Fruit fly (Drosophila melanogaster): Measurements from ENCODE around the gene Megf8.

Gene Megf8

DNA sequence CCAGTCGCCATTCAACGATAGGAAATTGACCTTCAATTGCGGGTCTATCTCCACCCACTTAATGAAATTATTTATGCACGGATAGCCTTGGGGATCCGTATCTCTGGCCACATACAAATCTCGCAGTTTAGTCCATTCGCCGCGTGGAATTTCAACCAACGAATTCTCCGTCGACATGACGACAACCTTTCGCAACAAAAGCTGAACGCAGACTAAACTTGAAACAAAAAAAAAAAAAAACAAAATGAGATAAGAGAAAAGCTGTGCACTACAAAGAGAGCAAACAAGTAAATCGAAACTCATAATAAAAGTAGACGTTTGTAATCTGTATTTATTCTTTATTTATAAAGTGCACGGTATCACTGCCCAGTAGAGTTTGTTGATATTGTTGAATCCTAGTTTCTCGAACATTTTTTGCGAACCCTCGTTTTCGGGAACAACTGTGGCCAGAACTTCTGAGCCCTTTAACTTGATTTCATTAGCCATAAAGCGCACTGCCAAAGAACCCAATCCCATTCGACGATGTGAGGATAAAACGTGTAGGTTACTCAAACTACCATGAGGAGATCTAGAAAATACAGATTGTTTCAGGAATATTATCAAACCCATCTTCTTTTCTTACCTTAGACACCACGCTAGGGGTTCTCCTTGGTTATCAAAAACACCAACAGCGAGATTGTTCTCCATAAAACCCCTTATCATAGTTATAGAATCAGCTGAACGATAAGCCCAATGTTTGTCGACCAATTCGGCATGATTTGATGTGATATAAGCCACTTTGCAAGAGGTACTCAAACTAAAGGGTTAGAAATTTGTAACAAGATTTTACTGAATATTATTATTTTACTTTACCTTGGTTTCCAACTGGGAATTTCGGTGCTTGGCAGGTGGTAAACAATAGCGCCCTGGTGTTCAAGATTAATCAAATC, 33.7 kb upstream of the Megf8 start, which contains the start of gene CG12560:
Gene CG12560, minus strand, starts transcription at position 195 of the 929 bp plus-strand sequence.
- TF ChIP-seq h (optimal IDR thresholded peaks at IDR 0.05) (no peak), insv (optimal IDR thresholded peaks at IDR 0.05) (no peak), psq (optimal IDR thresholded peaks at IDR 0.05) (no peak), Myc (optimal IDR thresholded peaks at IDR 0.05) (no peak), Sin3A (optimal IDR thresholded peaks at IDR 0.05) (no peak), ttk (optimal IDR thresholded peaks at IDR 0.05) (no peak)

dm6 chr2L:8010602-8011455, 32.4 kb upstream of the Megf8 start, which contains the start of the genes Glyat and Tg:
TSS of gene Glyat (minus strand) at chr2L:8010652.
TSS of gene Tg (plus strand) at chr2L:8011405.
- TF ChIP-seq h (optimal IDR thresholded peaks at IDR 0.05) (no peak), insv (optimal IDR thresholded peaks at IDR 0.05) (no peak), psq (optimal IDR thresholded peaks at IDR 0.05) (no peak), Myc (optimal IDR thresholded peaks at IDR 0.05) (no peak), Sin3A (optimal IDR thresholded peaks at IDR 0.05) (no peak), ttk (optimal IDR thresholded peaks at IDR 0.05) (no peak)

DNA sequence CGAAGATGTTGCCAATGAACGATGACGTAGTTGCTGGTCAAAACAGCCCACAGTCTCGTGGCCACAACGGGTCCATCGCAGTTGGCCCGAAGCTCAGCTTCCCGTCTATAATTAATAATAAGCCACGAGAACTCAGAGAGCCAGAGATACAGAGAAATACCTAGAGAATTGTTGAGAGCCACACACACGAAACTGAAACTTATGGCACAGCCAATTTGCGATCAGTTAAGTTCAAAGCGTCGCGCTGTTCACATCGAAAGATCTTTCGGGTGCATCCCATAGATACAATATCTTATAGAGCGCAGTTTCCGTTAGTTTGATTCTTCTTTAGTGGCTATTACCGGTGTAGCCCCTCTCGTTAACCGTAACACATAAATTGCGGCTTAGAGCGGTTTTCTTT, 30.7 kb upstream of the Megf8 start:
- TF ChIP-seq ttk (optimal IDR thresholded peaks at IDR 0.05) (no peak), psq (optimal IDR thresholded peaks at IDR 0.05) (no peak), Sin3A (optimal IDR thresholded peaks at IDR 0.05) (no peak), Myc (optimal IDR thresholded peaks at IDR 0.05) (no peak), insv (optimal IDR thresholded peaks at IDR 0.05) (no peak), h (optimal IDR thresholded peaks at IDR 0.05) (no peak)

DNA sequence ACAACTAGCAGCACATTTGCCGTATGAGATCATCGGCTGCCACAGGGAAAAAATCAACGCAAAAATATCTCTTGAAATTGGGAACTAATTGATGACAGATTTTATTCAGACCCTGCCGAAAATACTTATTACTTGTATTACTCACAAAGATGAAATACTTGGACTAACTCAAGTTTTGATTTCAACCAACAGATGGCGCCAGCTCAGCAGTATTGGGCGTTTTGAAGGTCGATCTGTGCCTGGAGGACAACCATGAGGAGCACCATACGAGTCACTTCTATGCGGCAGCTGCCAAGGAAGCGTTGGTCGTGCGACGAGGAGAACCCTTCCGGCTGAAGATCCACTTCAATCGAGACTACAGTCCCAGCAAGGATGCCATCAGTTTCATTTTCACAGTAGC, 18.9 kb upstream of the Megf8 start:
- TF ChIP-seq insv (optimal IDR thresholded peaks at IDR 0.05) (no peak), ttk (optimal IDR thresholded peaks at IDR 0.05) (no peak), Myc (optimal IDR thresholded peaks at IDR 0.05) (no peak), Sin3A (optimal IDR thresholded peaks at IDR 0.05) (no peak), psq (optimal IDR thresholded peaks at IDR 0.05) (no peak), h (optimal IDR thresholded peaks at IDR 0.05) (no peak)

DNA sequence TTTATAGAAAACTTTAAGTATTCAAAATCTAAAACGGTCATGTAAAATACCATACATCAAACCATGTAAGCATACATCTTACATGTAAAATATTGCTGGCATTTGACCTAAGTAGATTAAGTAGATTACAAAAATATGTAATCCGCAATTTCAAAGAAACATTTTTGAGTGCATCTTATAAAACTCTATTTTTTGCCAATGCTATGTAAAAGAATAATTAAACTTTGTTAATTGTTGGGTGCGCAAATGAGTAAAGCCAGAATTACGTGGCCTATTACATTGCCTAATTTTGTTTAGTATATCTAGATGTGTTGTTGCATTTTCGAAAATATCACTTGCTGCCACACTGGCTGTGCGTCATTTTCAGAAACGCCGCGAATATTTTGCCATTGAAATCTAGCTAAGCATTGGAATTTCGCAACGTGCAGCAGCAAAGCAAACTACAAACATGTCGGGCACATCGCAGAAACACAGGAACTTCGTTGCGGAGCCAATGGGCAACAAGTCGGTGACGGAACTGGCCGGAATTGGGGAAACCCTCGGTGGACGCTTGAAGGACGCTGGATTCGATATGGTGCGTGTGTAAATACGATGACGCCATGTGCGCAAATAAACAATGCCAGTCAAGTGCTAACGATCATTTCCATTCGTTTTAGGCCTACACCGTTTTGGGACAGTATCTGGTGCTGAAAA, 14.0 kb upstream of the Megf8 start, which contains the start of gene baf:
Gene baf, plus strand, starts transcription at position 303 of the 693 bp plus-strand sequence.
- no peak for TF ChIP-seq psq (optimal IDR thresholded peaks at IDR 0.05)
- TF ChIP-seq insv (optimal IDR thresholded peaks at IDR 0.05) = no peak
- TF ChIP-seq Myc (optimal IDR thresholded peaks at IDR 0.05) = no peak
- no peak for TF ChIP-seq Sin3A (optimal IDR thresholded peaks at IDR 0.05)
- no peak for TF ChIP-seq h (optimal IDR thresholded peaks at IDR 0.05)
- no peak for TF ChIP-seq ttk (optimal IDR thresholded peaks at IDR 0.05)

- TF ChIP-seq psq (optimal IDR thresholded peaks at IDR 0.05) (no peak), Sin3A (optimal IDR thresholded peaks at IDR 0.05) (no peak)
Observed at dm6 chr2L:8030102-8030501, 13.2 kb upstream of the Megf8 start.

DNA sequence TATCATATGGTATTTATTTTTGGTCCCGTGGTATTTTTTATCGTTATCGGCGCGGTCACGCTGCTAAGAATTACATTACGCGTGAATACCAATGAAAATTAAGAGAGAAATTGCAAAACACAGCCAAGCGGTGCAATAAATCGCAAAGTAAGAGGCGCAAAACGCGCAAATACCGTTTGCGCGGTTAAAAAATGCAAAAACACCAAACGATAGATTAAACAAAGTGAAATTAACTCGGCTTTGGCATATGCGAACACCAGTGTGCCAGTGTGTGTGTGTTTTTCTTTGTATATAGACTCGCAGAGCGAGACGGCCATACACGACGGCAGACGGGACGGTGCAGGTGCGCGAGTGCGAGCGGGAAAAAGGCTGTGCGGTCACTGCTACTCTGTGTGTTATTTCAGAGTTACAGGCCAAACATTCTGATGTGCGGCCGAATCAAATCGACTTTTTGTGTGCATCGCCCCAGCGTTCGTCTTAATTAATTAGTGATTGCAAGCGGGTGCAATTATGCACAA, 12.5 kb upstream of the Megf8 start, which contains the start of gene Cka:
Gene Cka, plus strand, starts transcription at position 29 of the 518 bp plus-strand sequence.
- no peak for TF ChIP-seq Myc (optimal IDR thresholded peaks at IDR 0.05)
- TF ChIP-seq Sin3A (optimal IDR thresholded peaks at IDR 0.05) = no peak
- TF ChIP-seq insv (optimal IDR thresholded peaks at IDR 0.05) = no peak
- no peak for TF ChIP-seq psq (optimal IDR thresholded peaks at IDR 0.05)
- TF ChIP-seq h (optimal IDR thresholded peaks at IDR 0.05) = no peak
- no peak for TF ChIP-seq ttk (optimal IDR thresholded peaks at IDR 0.05)

dm6 chr2L:8031588-8031987, 11.7 kb upstream of the Megf8 start:
- TF ChIP-seq insv (optimal IDR thresholded peaks at IDR 0.05) = no peak
- no peak for TF ChIP-seq ttk (optimal IDR thresholded peaks at IDR 0.05)
- no peak for TF ChIP-seq Myc (optimal IDR thresholded peaks at IDR 0.05)
- TF ChIP-seq Sin3A (optimal IDR thresholded peaks at IDR 0.05) = no peak
- TF ChIP-seq psq (optimal IDR thresholded peaks at IDR 0.05) = no peak
- no peak for TF ChIP-seq h (optimal IDR thresholded peaks at IDR 0.05)

dm6 chr2L:8033756-8034155, 9.5 kb upstream of the Megf8 start:
- TF ChIP-seq Sin3A (optimal IDR thresholded peaks at IDR 0.05) = no peak
- no peak for TF ChIP-seq ttk (optimal IDR thresholded peaks at IDR 0.05)
- TF ChIP-seq insv (optimal IDR thresholded peaks at IDR 0.05) = no peak
- no peak for TF ChIP-seq Myc (optimal IDR thresholded peaks at IDR 0.05)
- no peak for TF ChIP-seq psq (optimal IDR thresholded peaks at IDR 0.05)
- TF ChIP-seq h (optimal IDR thresholded peaks at IDR 0.05) = no peak

dm6 chr2L:8034734-8035133, 8.5 kb upstream of the Megf8 start:
- TF ChIP-seq Sin3A (optimal IDR thresholded peaks at IDR 0.05) (no peak), psq (optimal IDR thresholded peaks at IDR 0.05) (no peak), insv (optimal IDR thresholded peaks at IDR 0.05) (no peak), ttk (optimal IDR thresholded peaks at IDR 0.05) (no peak), h (optimal IDR thresholded peaks at IDR 0.05) (no peak), Myc (optimal IDR thresholded peaks at IDR 0.05) (no peak)

dm6 chr2L:8039688-8040087, 3.6 kb upstream of the Megf8 start, which contains the start of gene CG7367:
TSS of gene CG7367 (minus strand) at chr2L:8039788.
- TF ChIP-seq Myc (optimal IDR thresholded peaks at IDR 0.05) = no peak
- TF ChIP-seq Sin3A (optimal IDR thresholded peaks at IDR 0.05) = no peak
